Fruit fly (Drosophila melanogaster) whole organism, embryonic: ENCODE measurements around the gene Rok.

Experiments used
- Hmx ChIP-seq: fragments of 200-800 bp; sonication (Bioruptor generic); optimal IDR thresholded peaks from 2 replicates; lab custom pipeline; 2016; ENCODE audit warnings: missing biosample characterization, missing genetic modification characterization
- corto ChIP-seq: fragments of 200-800 bp; sonication (Bioruptor generic); optimal IDR thresholded peaks from 2 replicates; lab custom pipeline; 2016; ENCODE audit warnings: missing biosample characterization, mild to moderate bottlenecking, missing genetic modification characterization, moderate library complexity

DNA sequence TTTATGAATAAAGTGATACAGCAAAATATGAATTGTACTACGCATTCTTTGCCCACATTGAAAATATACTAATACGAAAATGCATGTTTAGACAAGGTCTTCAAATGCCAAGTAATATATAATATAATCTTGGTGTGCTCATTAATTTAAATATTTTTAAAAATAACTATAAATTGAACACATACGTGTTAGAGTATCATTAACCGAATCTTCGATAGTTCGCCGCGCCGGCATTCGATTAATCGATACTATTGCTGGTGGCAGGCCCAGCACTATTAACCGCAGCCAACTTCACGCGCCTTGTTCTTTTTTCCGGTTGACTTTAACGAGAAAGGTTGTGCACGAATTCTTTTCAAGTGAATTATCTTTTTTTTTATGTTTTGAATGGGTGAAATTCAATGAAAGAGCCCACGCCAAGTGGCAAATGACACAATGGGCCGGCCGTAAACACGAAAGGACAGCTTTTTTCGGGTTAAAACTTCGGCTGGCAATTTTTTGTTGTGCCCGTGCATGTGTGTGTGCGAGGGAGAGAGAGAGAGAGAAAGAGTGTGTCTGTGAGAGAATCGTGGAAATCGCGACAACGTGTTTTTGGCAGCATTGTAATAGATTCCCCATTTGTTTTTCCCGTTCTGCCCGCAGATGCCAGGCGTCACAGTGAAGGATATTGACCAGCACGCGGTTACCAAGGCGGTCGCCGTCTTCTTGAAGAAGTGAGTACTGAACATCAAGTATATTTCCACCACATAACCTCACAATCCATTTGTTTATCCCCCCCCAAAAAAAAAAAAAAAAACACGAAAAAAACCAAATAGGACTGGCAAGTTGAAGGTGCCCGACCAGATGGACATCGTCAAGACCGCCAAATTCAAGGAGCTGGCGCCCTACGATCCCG lies 626 bp upstream of the Rok start, which contains the start of gene RpS19a:
- TF ChIP-seq corto (GFP tag; lab: Kevin White, UChicago) (peak; percentile 2), Hmx (no peak)
